Fruit fly (Drosophila melanogaster) whole organism, embryonic: ENCODE data around the gene CG5612.
A peak's percentile ranks its signal among the peaks of the same experiment; 100 is the strongest.

ENCODE experiments used
- Adf1 ChIP-seq: fragments of 200-800 bp; sonication (Bioruptor generic); IDR thresholded peaks from 2 replicates; pipeline ENCODE4 v1.3.6; 2022; ENCODE audit warnings: missing biosample characterization, missing genetic modification characterization
- B-H2 ChIP-seq: fragments of 200-800 bp; sonication (Bioruptor generic); optimal IDR thresholded peaks from 2 replicates; lab custom pipeline; 2018; ENCODE audit warnings: missing biosample characterization, mild to moderate bottlenecking, missing genetic modification characterization
- BtbVII ChIP-seq: fragments of 200-800 bp; sonication (Bioruptor generic); optimal IDR thresholded peaks from 3 replicates; lab custom pipeline; 2017; ENCODE audit warnings: missing biosample characterization, mild to moderate bottlenecking, missing genetic modification characterization
- CG10209 ChIP-seq: fragments of 200-800 bp; sonication (Bioruptor generic); optimal IDR thresholded peaks from 3 replicates; lab custom pipeline; 2017; ENCODE audit warnings: missing biosample characterization, mild to moderate bottlenecking, missing genetic modification characterization, missing genetic modification reagents
- CG10654 ChIP-seq: fragments of 200-800 bp; sonication (Bioruptor generic); optimal IDR thresholded peaks from 2 replicates; lab custom pipeline; 2016; ENCODE audit warnings: missing biosample characterization, missing genetic modification characterization
- CG11456 ChIP-seq: fragments of 200-800 bp; sonication (Bioruptor generic); IDR thresholded peaks from 3 replicates; pipeline ENCODE4 v1.3.6; 2022; ENCODE audit warnings: missing biosample characterization, missing genetic modification characterization
- CG12391 ChIP-seq: fragments of 200-800 bp; sonication (Bioruptor generic); optimal IDR thresholded peaks from 3 replicates; lab custom pipeline; 2018; ENCODE audit warnings: missing biosample characterization, mild to moderate bottlenecking, missing genetic modification characterization, moderate library complexity
- CG14050 ChIP-seq: fragments of 200-800 bp; sonication (Bioruptor generic); IDR thresholded peaks from 3 replicates; pipeline ENCODE4 v1.3.6; 2022; ENCODE audit warnings: missing biosample characterization, missing genetic modification characterization
- CG15514 ChIP-seq: fragments of 200-800 bp; sonication (Bioruptor generic); optimal IDR thresholded peaks from 3 replicates; lab custom pipeline; 2017; ENCODE audit warnings: missing biosample characterization, missing genetic modification characterization, mild to moderate bottlenecking, moderate library complexity, missing genetic modification reagents
- CG15601 ChIP-seq: fragments of 200-800 bp; sonication (Bioruptor generic); optimal IDR thresholded peaks from 3 replicates; lab custom pipeline; 2019; ENCODE audit warnings: missing biosample characterization, mild to moderate bottlenecking, missing genetic modification characterization, moderate library complexity
- CG2202 ChIP-seq: fragments of 200-800 bp; sonication (Bioruptor generic); optimal IDR thresholded peaks from 2 replicates; lab custom pipeline; 2018; ENCODE audit warnings: missing biosample characterization, mild to moderate bottlenecking, missing genetic modification characterization
- CG3281 ChIP-seq: fragments of 200-800 bp; sonication (Bioruptor generic); optimal IDR thresholded peaks from 3 replicates; lab custom pipeline; 2017; ENCODE audit warnings: missing biosample characterization, mild to moderate bottlenecking, missing genetic modification characterization
- CG3847 ChIP-seq: fragments of 200-800 bp; sonication (Bioruptor generic); IDR thresholded peaks from 2 replicates; pipeline ENCODE4 v1.3.6; 2022; ENCODE audit warnings: missing biosample characterization, missing genetic modification characterization
- CG5180 ChIP-seq: fragments of 200-800 bp; sonication (Bioruptor generic); optimal IDR thresholded peaks from 3 replicates; lab custom pipeline; 2017; ENCODE audit warnings: missing biosample characterization, missing genetic modification characterization, mild to moderate bottlenecking, moderate library complexity, missing genetic modification reagents
- CG5245 ChIP-seq: fragments of 200-800 bp; sonication (Bioruptor generic); optimal IDR thresholded peaks from 3 replicates; lab custom pipeline; 2016; ENCODE audit warnings: missing biosample characterization, missing genetic modification characterization
- CG6254 ChIP-seq: fragments of 200-800 bp; sonication (Bioruptor generic); optimal IDR thresholded peaks from 3 replicates; lab custom pipeline; 2017; ENCODE audit warnings: mild to moderate bottlenecking, missing biosample characterization, missing genetic modification reagents, missing genetic modification characterization
- CG6654 ChIP-seq: fragments of 200-800 bp; sonication (Bioruptor generic); optimal IDR thresholded peaks from 2 replicates; lab custom pipeline; 2017; ENCODE audit warnings: missing biosample characterization, mild to moderate bottlenecking, missing genetic modification characterization
- CG6689 ChIP-seq: fragments of 200-800 bp; sonication (Bioruptor generic); IDR thresholded peaks from 2 replicates; pipeline ENCODE4 v1.3.6; 2022; ENCODE audit warnings: missing biosample characterization, missing genetic modification characterization
- CG7556 ChIP-seq: fragments of 200-800 bp; sonication (Bioruptor generic); optimal IDR thresholded peaks from 2 replicates; lab custom pipeline; 2017; ENCODE audit warnings: missing biosample characterization, mild to moderate bottlenecking, missing genetic modification characterization
- CG8359 ChIP-seq: fragments of 200-800 bp; sonication (Bioruptor generic); optimal IDR thresholded peaks from 2 replicates; lab custom pipeline; 2017; ENCODE audit warnings: missing biosample characterization, mild to moderate bottlenecking, missing genetic modification characterization, borderline replicate concordance
- D19A ChIP-seq: fragments of 200-800 bp; optimal IDR thresholded peaks from 3 replicates; lab custom pipeline; 2019; ENCODE audit warnings: missing biosample characterization, mild to moderate bottlenecking, missing genetic modification characterization, moderate library complexity
- Eip74EF ChIP-seq, 2 experiments: fragments of 200-800 bp in 1 of 2; fragments of >200 bp in 1 of 2; sonication (Bioruptor generic) in 1 of 2; optimal IDR thresholded peaks; 2 replicates each; lab custom pipeline; 2017 to 2019; ENCODE audit warnings: missing biosample characterization in 2 of 2, missing genetic modification characterization in 2 of 2, mild to moderate bottlenecking in 1 of 2, moderate library complexity in 1 of 2
- Fer3 ChIP-seq: fragments of 200-800 bp; sonication (Bioruptor generic); optimal IDR thresholded peaks from 2 replicates; lab custom pipeline; 2018; ENCODE audit warnings: missing biosample characterization, mild to moderate bottlenecking, missing genetic modification characterization, moderate library complexity
- HLH54F ChIP-seq: fragments of 200-800 bp; sonication (Bioruptor generic); optimal IDR thresholded peaks from 3 replicates; lab custom pipeline; 2016; ENCODE audit warnings: missing biosample characterization, missing genetic modification characterization
- Hmr ChIP-seq: fragments of 200-800 bp; sonication (Bioruptor generic); optimal IDR thresholded peaks from 3 replicates; lab custom pipeline; 2017; ENCODE audit warnings: mild to moderate bottlenecking, missing biosample characterization, missing genetic modification reagents, missing genetic modification characterization
- Vsx1 ChIP-seq: fragments of 200-800 bp; sonication (Bioruptor generic); optimal IDR thresholded peaks from 2 replicates; lab custom pipeline; 2017; ENCODE audit warnings: missing biosample characterization, mild to moderate bottlenecking, missing genetic modification characterization, missing genetic modification reagents
- cas ChIP-seq: fragments of 200-800 bp; sonication (Bioruptor generic); IDR thresholded peaks from 2 replicates; pipeline ENCODE4 v1.3.6; 2022; ENCODE audit warnings: missing biosample characterization, missing genetic modification characterization
- caup ChIP-seq: fragments of 200-800 bp; sonication (Bioruptor generic); optimal IDR thresholded peaks from 3 replicates; lab custom pipeline; 2017; ENCODE audit warnings: missing biosample characterization, mild to moderate bottlenecking, missing genetic modification characterization, moderate library complexity; ENCODE audit not compliant: severe bottlenecking
- chinmo ChIP-seq: fragments of 200-800 bp; sonication (Bioruptor generic); IDR thresholded peaks from 4 replicates; pipeline ENCODE4 v1.3.6; 2022; ENCODE audit warnings: missing biosample characterization, missing genetic modification characterization; ENCODE audit not compliant: partially characterized antibody
- dysf ChIP-seq: fragments of 200-800 bp; sonication (Bioruptor generic); IDR thresholded peaks from 3 replicates; pipeline ENCODE4 v1.3.6; 2022; ENCODE audit warnings: missing biosample characterization, missing genetic modification characterization
- eve ChIP-seq, 2 experiments: fragments of >200 bp; optimal IDR thresholded peaks; 2 replicates each; lab custom pipeline; 2017; ENCODE audit warnings: missing biosample characterization in 2 of 2, missing genetic modification characterization in 2 of 2
- gce ChIP-seq: fragments of 200-800 bp; sonication (Bioruptor generic); IDR thresholded peaks from 3 replicates; pipeline ENCODE4 v1.3.6; 2022; ENCODE audit warnings: missing biosample characterization, missing genetic modification characterization
- hkb ChIP-seq, 2 experiments: fragments of 200-800 bp in 1 of 2; fragments of >200 bp in 1 of 2; sonication (Bioruptor generic) in 1 of 2; IDR thresholded peaks in 1 of 2; optimal IDR thresholded peaks in 1 of 2; 2 replicates each; pipeline versions ENCODE4 v1.3.6 to Lab custom; 2017 to 2022; ENCODE audit warnings: missing biosample characterization in 1 of 2, missing genetic modification characterization in 1 of 2
- ind ChIP-seq: fragments of 200-800 bp; sonication (Bioruptor generic); optimal IDR thresholded peaks from 3 replicates; lab custom pipeline; 2016; ENCODE audit warnings: missing biosample characterization, missing genetic modification characterization
- lilli ChIP-seq: fragments of 200-800 bp; sonication (Bioruptor generic); optimal IDR thresholded peaks from 3 replicates; lab custom pipeline; 2016; ENCODE audit warnings: missing biosample characterization, missing genetic modification characterization
- lmd ChIP-seq: fragments of 200-800 bp; sonication (Bioruptor generic); IDR thresholded peaks from 2 replicates; pipeline ENCODE4 v1.3.6; 2022; ENCODE audit warnings: missing biosample characterization, missing genetic modification characterization
- mam ChIP-seq: fragments of 200-800 bp; sonication (Bioruptor generic); optimal IDR thresholded peaks from 3 replicates; lab custom pipeline; 2016; ENCODE audit warnings: missing biosample characterization, missing genetic modification characterization
- onecut ChIP-seq: fragments of 200-800 bp; sonication (Bioruptor generic); IDR thresholded peaks from 2 replicates; pipeline ENCODE4 v1.3.6; 2022; ENCODE audit warnings: missing biosample characterization, missing genetic modification characterization
- p53 ChIP-seq: fragments of 200-800 bp; sonication (Bioruptor generic); optimal IDR thresholded peaks from 2 replicates; lab custom pipeline; 2016; ENCODE audit warnings: missing biosample characterization, missing genetic modification characterization
- pho ChIP-seq: fragments of 200-800 bp; sonication (Bioruptor generic); optimal IDR thresholded peaks from 2 replicates; lab custom pipeline; 2016; ENCODE audit warnings: missing biosample characterization, missing genetic modification characterization
- prd ChIP-seq, 3 experiments: fragments of >200 bp in 2 of 3; fragments of 200-800 bp in 1 of 3; sonication (Bioruptor generic) in 1 of 3; optimal IDR thresholded peaks in 2 of 3; IDR thresholded peaks in 1 of 3; 2 replicates in 2 of 3; 3 replicates in 1 of 3; pipeline versions ENCODE4 v1.3.6 to Lab custom; 2017 to 2022; ENCODE audit warnings: missing biosample characterization in 1 of 3, missing genetic modification characterization in 1 of 3
- pros ChIP-seq: fragments of 200-800 bp; sonication (Bioruptor generic); optimal IDR thresholded peaks from 3 replicates; lab custom pipeline; 2019; ENCODE audit warnings: missing biosample characterization, mild to moderate bottlenecking, missing genetic modification characterization, moderate library complexity
- scrt ChIP-seq: fragments of 200-800 bp; sonication (Bioruptor generic); optimal IDR thresholded peaks from 2 replicates; lab custom pipeline; 2018; ENCODE audit warnings: missing biosample characterization, mild to moderate bottlenecking, missing genetic modification characterization, moderate library complexity
- sim ChIP-seq: fragments of 200-800 bp; sonication (Bioruptor generic); IDR thresholded peaks from 2 replicates; pipeline ENCODE4 v1.3.6; 2022; ENCODE audit warnings: missing biosample characterization, missing genetic modification characterization
- tup ChIP-seq: fragments of 200-800 bp; sonication (Bioruptor generic); optimal IDR thresholded peaks from 2 replicates; lab custom pipeline; 2016; ENCODE audit warnings: missing biosample characterization, mild to moderate bottlenecking, missing genetic modification characterization, moderate library complexity
- vnd ChIP-seq: fragments of 200-800 bp; sonication (Bioruptor generic); IDR thresholded peaks from 3 replicates; pipeline ENCODE4 v1.3.6; 2022; ENCODE audit warnings: missing biosample characterization, missing genetic modification characterization; ENCODE audit not compliant: partially characterized antibody
- vvl ChIP-seq: fragments of 200-800 bp; sonication (Bioruptor generic); IDR thresholded peaks from 2 replicates; pipeline ENCODE4 v1.3.6; 2022; ENCODE audit warnings: missing biosample characterization, missing genetic modification characterization
- wdn ChIP-seq: fragments of 200-800 bp; sonication (Bioruptor generic); IDR thresholded peaks from 2 replicates; pipeline ENCODE4 v1.3.6; 2022; ENCODE audit warnings: missing biosample characterization, missing genetic modification characterization

Gene CG5612

DNA sequence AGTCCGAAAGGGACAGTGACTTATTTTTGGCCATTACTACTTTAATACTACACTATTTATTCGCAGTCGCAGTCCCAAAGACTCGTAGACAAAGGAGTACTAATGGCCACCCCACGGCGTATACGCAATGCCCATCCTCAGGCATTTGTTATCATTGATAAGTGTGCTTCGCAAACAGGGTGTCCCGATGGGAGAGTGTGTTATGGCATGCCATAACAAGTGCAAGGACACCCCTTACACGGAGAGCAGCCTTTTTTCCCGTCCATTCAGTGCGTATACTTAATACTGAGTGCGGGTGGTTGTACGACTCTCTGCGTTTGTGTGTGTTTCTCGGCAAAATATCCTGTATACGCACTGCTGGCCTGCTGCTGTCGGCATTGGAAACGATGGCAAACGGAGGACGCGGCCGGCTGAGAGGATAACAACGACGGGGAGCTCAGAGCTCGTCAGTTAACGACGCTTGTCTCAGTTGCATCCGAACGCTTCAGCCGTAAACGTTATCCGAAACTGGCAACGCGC, 36.2 kb upstream of the CG5612 start, which contains the start of gene unc80 (continued):
- TF ChIP-seq CG6254 (GFP tag; lab: Kevin White, UChicago) (no peak), lmd (GFP tag; lab: Robert Waterston, UW) (peak; percentile 27; the same call in 1 of the 2 replicates), CG6689 (GFP tag; lab: Robert Waterston, UW) (no peak), CG10209 (GFP tag; lab: Kevin White, UChicago) (peak; percentile 7), CG5245 (no peak), Vsx1 (no peak), CG12391 (tag; lab: Kevin White, UChicago) (no peak), ind (GFP tag; lab: Kevin White, UChicago) (no peak), onecut (no peak), CG11456 (GFP tag; lab: Robert Waterston, UW) (no peak), HLH54F (GFP tag; lab: Kevin White, UChicago) (no peak), lilli (GFP tag; lab: Kevin White, UChicago) (peak; percentile 7), cas (GFP tag; lab: Robert Waterston, UW) (no peak), D19A (tag; lab: Kevin White, UChicago) (no peak), Eip74EF (GFP tag; optimal IDR thresholded peaks at IDR 0.05; lab: Kevin White, UChicago) (no peak), vvl (no peak), CG14050 (GFP tag; lab: Robert Waterston, UW) (0 out of 3 replicates have a peak, but pooled peaks have one; percentile 18), pho (peak; percentile 11), vnd (GFP tag; lab: Robert Waterston, UW) (no peak), hkb (optimal IDR thresholded peaks at IDR 0.05; lab: Kevin White, UChicago) (no peak), hkb (GFP tag; IDR thresholded peaks at IDR 0.05; lab: Robert Waterston, UW) (0 out of 2 replicates have a peak, but pooled peaks have one; percentile 15), pros (GFP tag; lab: Kevin White, UChicago) (no peak), Adf1 (GFP tag; lab: Robert Waterston, UW) (peak; percentile 9; the same call in 1 of the 2 replicates), CG5180 (no peak), prd (optimal IDR thresholded peaks at IDR 0.05; lab: Kevin White, UChicago) (no peak), prd (GFP tag; IDR thresholded peaks at IDR 0.05; lab: Robert Waterston, UW) (0 out of 3 replicates have a peak, but pooled peaks have one; percentile 19), BtbVII (GFP tag; lab: Kevin White, UChicago) (no peak), CG15514 (GFP tag; lab: Kevin White, UChicago) (peak; percentile 19), p53 (GFP tag; lab: Kevin White, UChicago) (no peak), Fer3 (tag; lab: Kevin White, UChicago) (no peak), CG3281 (GFP tag; lab: Kevin White, UChicago) (peak; percentile 28), gce (GFP tag; lab: Robert Waterston, UW) (peak; percentile 15; the same call in 1 of the 3 replicates), caup (GFP tag; lab: Kevin White, UChicago) (no peak), CG15601 (tag; lab: Kevin White, UChicago) (no peak), tup (GFP tag; lab: Kevin White, UChicago) (no peak), CG10654 (GFP tag; lab: Kevin White, UChicago) (no peak), scrt (GFP tag; lab: Kevin White, UChicago) (peak; percentile 19), B-H2 (GFP tag; lab: Kevin White, UChicago) (no peak), CG3847 (GFP tag; lab: Robert Waterston, UW) (no peak), eve (GFP tag; optimal IDR thresholded peaks at IDR 0.05; lab: Kevin White, UChicago) (no peak), chinmo (GFP tag; lab: Robert Waterston, UW) (no peak), CG7556 (peak; percentile 14), CG2202 (tag; lab: Kevin White, UChicago) (no peak), dysf (GFP tag; lab: Robert Waterston, UW) (peak; percentile 32; the same call in 1 of the 3 replicates), CG8359 (GFP tag; lab: Kevin White, UChicago) (no peak), wdn (GFP tag; lab: Robert Waterston, UW) (0 out of 2 replicates have a peak, but pooled peaks have one; percentile 50), sim (no peak), mam (GFP tag; lab: Kevin White, UChicago) (no peak), CG6654 (no peak), Hmr (GFP tag; lab: Kevin White, UChicago) (peak; percentile 59)
